Fruit fly (Drosophila melanogaster) whole organism: ENCODE measurements around the gene CG43798.
A peak's percentile ranks its signal among the peaks of the same experiment; 100 is the strongest.

Experiments
- CG8478 ChIP-seq: fragments of >200 bp; optimal IDR thresholded peaks from 2 replicates; lab custom pipeline; 2018; ENCODE audit warnings: inconsistent platforms
- Dll ChIP-seq: fragments of >200 bp; optimal IDR thresholded peaks from 2 replicates; lab custom pipeline; 2017
- EcR ChIP-seq, 2 experiments: fragments of >200 bp; optimal IDR thresholded peaks; 2 replicates each; lab custom pipeline; 2017; ENCODE audit warnings: missing biosample characterization in 2 of 2, missing genetic modification characterization in 2 of 2, missing genetic modification reagents in 2 of 2
- pan ChIP-seq: fragments of >200 bp; optimal IDR thresholded peaks from 2 replicates; lab custom pipeline; 2017
- psq ChIP-seq: fragments of >200 bp; optimal IDR thresholded peaks from 2 replicates; lab custom pipeline; 2017
- usp ChIP-seq: fragments of >200 bp; optimal IDR thresholded peaks from 2 replicates; lab custom pipeline; 2017; ENCODE audit warnings: missing biosample characterization, missing genetic modification characterization, mixed read lengths

Gene CG43798

dm6 chr2L:4646751-4647150, at the start of gene CG43798:
TSS of gene CG43798 (plus strand) at chr2L:4647051.
- no peak for TF ChIP-seq EcR (GFP tag; optimal IDR thresholded peaks at IDR 0.05; lab: Kevin White, UChicago)
- TF ChIP-seq pan (lab: Kevin White, UChicago) = no peak
- no peak for TF ChIP-seq Dll (lab: Kevin White, UChicago)
- TF ChIP-seq psq (lab: Kevin White, UChicago) = no peak
- TF ChIP-seq CG8478 (lab: Kevin White, UChicago) = no peak
- TF ChIP-seq usp = no peak

- TF ChIP-seq Dll (lab: Kevin White, UChicago) (no peak), psq (lab: Kevin White, UChicago) (no peak), EcR (GFP tag; optimal IDR thresholded peaks at IDR 0.05; lab: Kevin White, UChicago) (peak in 1 of 2 experiments; percentile 15)
Observed at dm6 chr2L:4597580-4597979, 49.3 kb upstream of the CG43798 start.

DNA sequence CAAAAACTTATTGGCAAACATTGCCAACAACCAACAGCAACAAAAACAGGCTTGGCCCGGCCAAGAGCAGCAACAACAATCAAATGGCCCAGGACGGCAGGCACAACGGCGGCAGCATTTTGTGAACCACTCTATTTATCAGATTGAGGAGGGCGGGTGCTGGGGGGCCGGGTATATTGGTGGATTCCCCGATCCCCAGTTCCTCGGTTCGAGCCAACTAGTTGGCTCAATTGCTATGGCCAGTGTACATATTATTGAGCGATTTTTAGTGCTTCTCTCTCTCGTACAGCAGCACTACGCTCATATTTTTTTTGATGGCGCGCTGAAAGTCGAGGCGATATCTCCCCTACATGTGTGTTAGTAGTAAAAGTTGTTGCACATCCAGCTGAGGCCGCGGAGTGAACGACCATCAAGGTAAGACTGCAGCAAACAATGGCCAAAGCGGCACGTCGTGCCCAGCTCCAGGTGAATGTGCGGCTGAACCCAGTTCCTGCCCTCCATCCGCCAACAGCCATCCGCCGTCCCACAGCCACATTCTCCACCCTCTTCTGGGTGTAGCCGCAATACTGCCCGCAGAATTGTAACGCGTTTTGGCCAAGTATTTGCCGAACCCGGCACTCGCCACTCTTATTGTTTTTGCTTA, 46.9 kb upstream of the CG43798 start:
- no peak for TF ChIP-seq pan (lab: Kevin White, UChicago)
- TF ChIP-seq EcR (GFP tag; optimal IDR thresholded peaks at IDR 0.05; lab: Kevin White, UChicago) = peak in 1 of 2 experiments; percentile 55

- TF ChIP-seq EcR (GFP tag; optimal IDR thresholded peaks at IDR 0.05; lab: Kevin White, UChicago) = peak in 1 of 2 experiments; percentile 74
- TF ChIP-seq usp = no peak
- no peak for TF ChIP-seq Dll (lab: Kevin White, UChicago)
- no peak for TF ChIP-seq pan (lab: Kevin White, UChicago)
Observed at dm6 chr2L:4614140-4614642, 32.7 kb upstream of the CG43798 start, which contains the start of gene dpy. TSS of gene dpy (minus strand) at chr2L:4614300.

DNA sequence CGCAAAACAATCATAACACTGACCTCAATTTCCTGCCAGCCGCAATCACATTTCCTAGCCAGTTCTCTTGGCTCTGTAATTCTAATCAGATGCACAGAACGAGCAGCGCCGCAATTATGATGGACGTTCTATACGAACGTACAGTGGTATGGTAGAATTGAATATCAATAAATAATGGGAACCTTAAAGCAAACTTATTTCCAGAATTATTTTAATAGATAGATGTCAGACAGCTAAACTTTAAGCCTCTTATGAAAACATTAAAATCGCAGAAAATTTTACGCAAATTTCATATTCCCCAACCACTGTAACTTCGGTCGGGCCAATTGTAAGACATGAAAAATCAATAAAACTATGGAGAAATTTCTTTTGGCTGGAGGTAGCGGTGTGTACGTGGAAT, 27.7 kb upstream of the CG43798 start:
- TF ChIP-seq EcR (GFP tag; optimal IDR thresholded peaks at IDR 0.05; lab: Kevin White, UChicago) (no peak), Dll (lab: Kevin White, UChicago) (no peak), pan (lab: Kevin White, UChicago) (no peak), psq (lab: Kevin White, UChicago) (no peak), CG8478 (lab: Kevin White, UChicago) (no peak), usp (no peak)

DNA sequence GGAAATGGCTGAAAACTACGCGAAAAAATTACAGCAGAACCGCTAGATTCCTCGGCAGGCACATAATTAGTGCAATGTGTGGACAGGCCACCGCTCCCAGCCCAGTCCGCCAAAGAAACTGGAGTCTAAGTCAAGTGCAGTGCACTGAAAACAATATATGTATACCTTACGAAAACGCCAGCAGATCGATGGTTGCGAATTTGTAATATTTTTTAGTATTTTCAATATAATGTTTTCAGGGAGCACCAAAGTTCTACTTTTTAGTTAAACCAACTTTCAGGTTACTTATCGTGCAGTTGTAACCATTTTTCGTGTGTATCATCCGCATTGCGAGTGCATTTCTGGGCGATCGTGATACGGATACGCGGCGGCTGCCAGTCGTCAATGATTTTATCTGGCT, 24.9 kb upstream of the CG43798 start:
- TF ChIP-seq pan (lab: Kevin White, UChicago) = no peak
- no peak for TF ChIP-seq EcR (GFP tag; optimal IDR thresholded peaks at IDR 0.05; lab: Kevin White, UChicago)
- TF ChIP-seq CG8478 (lab: Kevin White, UChicago) = no peak
- TF ChIP-seq usp = no peak
- TF ChIP-seq psq (lab: Kevin White, UChicago) = no peak

- no peak for TF ChIP-seq EcR (GFP tag; optimal IDR thresholded peaks at IDR 0.05; lab: Kevin White, UChicago)
- no peak for TF ChIP-seq psq (lab: Kevin White, UChicago)
- no peak for TF ChIP-seq usp
- TF ChIP-seq Dll (lab: Kevin White, UChicago) = no peak
- TF ChIP-seq CG8478 (lab: Kevin White, UChicago) = no peak
- no peak for TF ChIP-seq pan (lab: Kevin White, UChicago)
Observed at dm6 chr2L:4626994-4627393, 19.9 kb upstream of the CG43798 start.

DNA sequence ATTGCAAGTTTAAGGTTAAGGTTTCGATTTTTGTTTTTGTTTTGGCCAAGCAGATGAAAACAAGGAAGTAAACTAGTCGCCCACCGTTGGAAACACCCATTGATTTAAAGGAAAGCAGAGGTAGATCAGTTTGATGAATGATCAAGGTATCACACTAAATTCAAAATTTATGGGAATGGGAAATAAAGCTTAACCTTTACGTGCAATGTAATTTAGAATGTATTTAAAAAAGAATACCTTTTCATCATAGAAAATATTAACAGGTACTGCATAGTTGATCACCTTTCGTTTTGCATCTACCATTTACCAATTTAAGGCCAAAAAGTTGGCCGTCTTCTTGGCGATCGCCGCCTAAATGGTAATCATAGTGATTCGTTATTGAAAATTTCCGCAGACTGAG, 13.9 kb upstream of the CG43798 start:
- no peak for TF ChIP-seq Dll (lab: Kevin White, UChicago)
- no peak for TF ChIP-seq psq (lab: Kevin White, UChicago)
- no peak for TF ChIP-seq CG8478 (lab: Kevin White, UChicago)
- TF ChIP-seq pan (lab: Kevin White, UChicago) = no peak
- no peak for TF ChIP-seq EcR (GFP tag; optimal IDR thresholded peaks at IDR 0.05; lab: Kevin White, UChicago)
- TF ChIP-seq usp = no peak

DNA sequence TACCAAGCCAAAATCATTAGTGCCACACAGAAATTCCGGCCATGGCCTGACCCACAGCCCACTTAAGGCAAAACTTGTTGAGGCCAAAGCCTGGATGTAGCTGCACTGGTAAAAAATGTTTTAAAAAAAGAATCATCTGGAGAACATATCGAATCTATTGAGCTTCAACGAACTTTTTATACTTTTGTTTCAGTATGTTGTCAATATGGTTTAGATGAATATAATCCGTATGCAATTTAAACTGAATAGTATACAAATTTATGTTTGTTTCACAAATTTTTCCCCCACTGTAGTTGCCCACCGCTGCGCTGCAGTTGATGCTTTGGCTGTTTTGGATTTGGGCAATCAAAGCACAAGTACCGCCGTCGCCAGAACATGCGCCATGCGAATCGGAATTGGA, 11.5 kb upstream of the CG43798 start:
- TF ChIP-seq pan (lab: Kevin White, UChicago) (no peak), CG8478 (lab: Kevin White, UChicago) (no peak), Dll (lab: Kevin White, UChicago) (no peak), EcR (GFP tag; optimal IDR thresholded peaks at IDR 0.05; lab: Kevin White, UChicago) (no peak), usp (no peak), psq (lab: Kevin White, UChicago) (no peak)

DNA sequence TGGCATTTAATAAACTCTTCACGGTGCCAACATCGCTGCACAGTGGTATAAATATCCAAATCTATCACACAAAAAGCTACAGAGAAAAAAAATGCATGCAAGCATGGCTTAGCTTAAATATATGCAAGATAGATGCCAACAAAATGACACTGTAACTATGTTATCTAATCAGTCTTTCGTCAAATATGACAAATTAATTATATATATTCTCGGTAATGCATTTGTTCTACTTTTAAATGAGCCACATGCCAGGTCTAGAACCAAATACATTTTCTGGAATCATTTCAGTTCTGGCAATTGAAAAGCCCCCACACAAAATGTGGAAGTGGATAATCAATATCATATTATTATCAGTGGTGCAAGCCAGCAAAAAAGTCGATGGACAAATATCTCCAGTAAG, 5.9 kb upstream of the CG43798 start, which contains the start of gene BG642163:
Gene BG642163 (plus strand): TSS at position 301 of the 400 bp plus-strand sequence.
- TF ChIP-seq pan (lab: Kevin White, UChicago) (no peak), Dll (lab: Kevin White, UChicago) (no peak), usp (no peak), CG8478 (lab: Kevin White, UChicago) (no peak), psq (lab: Kevin White, UChicago) (no peak), EcR (GFP tag; optimal IDR thresholded peaks at IDR 0.05; lab: Kevin White, UChicago) (no peak)

dm6 chr2L:4642672-4643071, 4.2 kb upstream of the CG43798 start, which contains the start of gene CG15635:
TSS of gene CG15635 (plus strand) at chr2L:4642972.
- TF ChIP-seq Dll (lab: Kevin White, UChicago) (no peak), psq (lab: Kevin White, UChicago) (no peak), usp (no peak), EcR (GFP tag; optimal IDR thresholded peaks at IDR 0.05; lab: Kevin White, UChicago) (no peak), pan (lab: Kevin White, UChicago) (no peak), CG8478 (lab: Kevin White, UChicago) (no peak)

DNA sequence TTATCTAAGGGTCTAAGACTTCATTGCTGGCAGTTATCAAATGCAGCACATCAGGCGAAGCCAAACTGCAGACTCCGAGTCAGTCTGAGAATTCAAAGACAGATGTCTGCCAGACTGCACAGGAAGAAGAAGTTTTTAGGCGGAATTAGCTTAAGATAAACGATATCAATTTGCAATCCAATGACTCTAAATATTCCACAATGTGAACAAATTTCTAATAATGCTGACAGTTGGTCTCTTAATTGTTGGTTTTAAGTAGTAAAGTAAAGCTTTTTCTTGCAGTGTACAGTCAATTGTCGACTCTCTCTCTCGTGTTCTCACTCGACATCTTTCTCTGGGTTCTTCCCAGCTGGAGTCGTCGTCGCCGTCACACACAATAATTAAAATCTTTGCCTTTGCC, 2.0 kb downstream of the CG43798 start:
- TF ChIP-seq Dll (lab: Kevin White, UChicago) (no peak), EcR (GFP tag; optimal IDR thresholded peaks at IDR 0.05; lab: Kevin White, UChicago) (peak in 1 of 2 experiments; percentile 3), psq (lab: Kevin White, UChicago) (no peak)
